Fruit fly (Drosophila melanogaster) ovary, adult (tissue): ENCODE measurements around the gene Hsp70Bbb.
"Not testable (repeated sequence)": the region's sequence is repeated elsewhere in the genome, so short reads cannot be mapped to it uniquely, and the experiment has no call there.

Experiments
- CG17801 ChIP-seq: fragments of 200-800 bp; optimal IDR thresholded peaks from 2 replicates; lab custom pipeline; 2019; ENCODE audit warnings: missing biosample characterization, mild to moderate bottlenecking, missing genetic modification characterization, moderate library complexity; ENCODE audit not compliant: partially characterized antibody

Hsp70Bbb gene

dm6 chr3R:12502210-12502609 lies at the start of gene Hsp70Bbb:
Gene Hsp70Bbb (plus strand): TSS chr3R:12502510.
- TF ChIP-seq CG17801: not testable (repeated sequence)

DNA sequence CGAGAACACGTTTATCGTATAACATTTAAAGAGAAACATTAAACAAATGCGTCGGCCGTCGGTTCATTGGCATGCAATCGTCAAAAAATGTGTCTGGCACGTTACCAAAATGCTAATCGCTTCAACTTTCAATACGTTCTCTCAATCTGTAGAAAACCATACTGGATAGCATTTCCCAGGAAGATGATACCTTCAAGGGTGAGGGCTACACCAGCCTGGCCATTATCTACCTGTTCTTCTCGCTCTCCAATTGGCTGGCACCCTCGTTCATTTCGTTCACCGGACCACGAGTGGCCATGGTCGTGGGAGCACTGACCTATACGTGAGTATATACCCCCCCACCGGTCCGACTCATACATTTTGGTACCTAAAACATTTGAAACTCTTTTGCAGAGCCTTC lies 47.8 kb upstream of the Hsp70Bbb start:
- TF ChIP-seq CG17801: no peak

- TF ChIP-seq CG17801: peak; percentile 30
These were observed 45.9 kb upstream of the Hsp70Bbb start, which contains the start of gene trus for dm6 chr3R:12456370-12456940. Gene trus (plus strand): TSS chr3R:12456573.

- TF ChIP-seq CG17801: peak; percentile 4
These were observed 42.3 kb upstream of the Hsp70Bbb start, which contains the start of the genes CG5961 and Polr3C for dm6 chr3R:12459879-12460522. Gene CG5961 (minus strand): TSS chr3R:12460294. Gene Polr3C (plus strand): TSS chr3R:12460414.

dm6 chr3R:12465198-12465597 lies 37.1 kb upstream of the Hsp70Bbb start, which contains the start of gene CG5608:
Gene CG5608 (minus strand): TSS chr3R:12465298.
- not testable (repeated sequence) for TF ChIP-seq CG17801

DNA sequence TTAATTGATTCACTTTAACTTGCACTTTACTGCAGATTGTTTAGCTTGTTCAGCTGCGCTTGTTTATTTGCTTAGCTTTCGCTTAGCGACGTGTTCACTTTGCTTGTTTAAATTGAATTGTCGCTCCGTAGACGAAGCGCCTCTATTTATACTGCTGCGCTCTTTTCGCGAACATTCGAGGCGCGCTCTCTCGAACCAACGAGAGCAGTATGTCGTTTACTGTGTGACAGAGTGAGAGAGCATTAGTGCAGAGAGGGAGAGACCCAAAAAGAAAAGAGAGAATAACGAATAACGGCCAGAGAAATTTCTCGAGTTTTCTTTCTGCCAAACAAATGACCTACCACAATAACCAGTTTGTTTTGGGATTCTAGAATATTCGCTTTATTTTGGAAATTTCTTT lies 34.6 kb upstream of the Hsp70Bbb start, which contains the start of gene Hsp70Ba:
TSS of gene Hsp70Ba (minus strand) at position 102 of the 400 bp plus-strand sequence.
- TF ChIP-seq CG17801: not testable (repeated sequence)

dm6 chr3R:12505493-12505892 lies 3.2 kb downstream of the Hsp70Bbb start, which contains the start of gene Hsp70Bb:
Gene Hsp70Bb (plus strand): TSS chr3R:12505793.
- TF ChIP-seq CG17801: not testable (repeated sequence)

DNA sequence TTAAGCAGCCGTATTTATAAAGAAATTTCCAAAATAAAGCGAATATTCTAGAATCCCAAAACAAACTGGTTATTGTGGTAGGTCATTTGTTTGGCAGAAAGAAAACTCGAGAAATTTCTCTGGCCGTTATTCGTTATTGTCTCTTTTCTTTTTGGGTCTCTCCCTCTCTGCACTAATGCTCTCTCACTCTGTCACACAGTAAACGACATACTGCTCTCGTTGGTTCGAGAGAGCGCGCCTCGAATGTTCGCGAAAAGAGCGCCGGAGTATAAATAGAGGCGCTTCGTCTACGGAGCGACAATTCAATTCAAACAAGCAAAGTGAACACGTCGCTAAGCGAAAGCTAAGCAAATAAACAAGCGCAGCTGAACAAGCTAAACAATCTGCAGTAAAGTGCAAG lies 6.5 kb downstream of the Hsp70Bbb start, which contains the start of gene Hsp70Bc:
TSS of gene Hsp70Bc (plus strand) at position 301 of the 400 bp plus-strand sequence.
- TF ChIP-seq CG17801: not testable (repeated sequence)

DNA sequence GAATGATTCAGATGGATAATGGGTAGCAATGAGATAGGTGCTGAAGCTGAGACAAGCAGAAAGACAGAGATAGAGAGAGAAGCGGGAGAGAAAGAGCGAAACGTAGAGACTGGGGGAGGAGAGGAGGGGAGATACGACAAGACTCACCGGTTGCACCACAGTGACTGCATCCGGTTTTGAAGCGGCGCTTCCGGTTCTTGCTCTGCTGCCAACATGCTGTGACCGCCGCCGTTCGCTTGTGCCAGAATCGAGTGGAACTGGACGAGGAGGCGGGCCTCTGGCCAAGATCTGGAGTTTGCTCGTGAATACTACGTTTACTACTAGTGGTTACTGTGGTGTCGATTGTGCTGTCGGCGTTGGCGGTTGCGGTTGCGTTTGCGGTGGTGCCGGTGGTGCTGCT lies 12.7 kb downstream of the Hsp70Bbb start:
- no peak for TF ChIP-seq CG17801

DNA sequence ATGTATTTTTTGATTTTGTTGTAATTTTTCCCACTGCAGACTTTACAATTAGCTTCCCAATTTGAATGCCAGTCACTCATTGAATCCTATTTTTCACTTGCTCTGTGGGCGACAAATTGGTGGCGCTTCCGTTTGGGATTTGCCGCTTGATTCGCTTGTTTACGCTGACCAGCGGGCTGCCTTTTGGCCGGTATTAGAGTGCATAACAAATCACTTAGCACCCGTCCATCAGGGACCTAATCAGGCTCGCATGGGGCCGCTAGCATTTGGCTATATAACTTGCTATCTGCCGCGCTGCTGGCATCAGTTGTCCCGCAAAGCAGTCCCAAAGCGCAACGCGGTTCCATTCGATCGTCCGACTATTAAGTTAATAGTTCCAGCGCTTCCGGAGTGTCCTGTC lies 23.6 kb downstream of the Hsp70Bbb start, which contains the start of gene Hug:
TSS of gene Hug (plus strand) at position 301 of the 400 bp plus-strand sequence.
- no peak for TF ChIP-seq CG17801

dm6 chr3R:12542947-12543346 lies 40.6 kb downstream of the Hsp70Bbb start:
- no peak for TF ChIP-seq CG17801

DNA sequence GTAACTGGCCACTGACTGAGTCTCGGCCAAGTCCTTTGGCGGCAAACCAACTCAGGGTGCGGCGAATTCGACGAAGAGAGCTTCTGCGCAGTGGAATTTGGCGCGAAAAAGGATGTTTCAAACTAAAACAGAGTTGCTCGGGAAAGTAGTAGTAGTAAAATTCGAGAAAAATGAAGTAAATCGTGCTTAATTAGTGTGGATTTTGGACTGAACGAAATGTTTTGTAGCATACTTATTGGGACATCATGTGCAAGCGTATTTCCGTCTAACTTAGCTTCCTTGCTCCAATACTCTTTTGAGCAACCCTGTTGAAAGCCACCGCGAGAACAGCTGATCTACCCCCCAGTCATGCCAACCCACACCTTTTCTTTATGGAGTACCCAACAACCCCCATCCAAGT lies 45.9 kb downstream of the Hsp70Bbb start, which contains the start of gene Octbeta3R:
TSS of gene Octbeta3R (minus strand) at position 1 of the 400 bp plus-strand sequence.
- no peak for TF ChIP-seq CG17801
